Worm (Caenorhabditis elegans) whole organism, mixed stage, embryonic: Measurements from ENCODE around the gene T02B11.9.

Experiments
- blmp-1 ChIP-seq: fragments of 150-350 bp; optimal IDR thresholded peaks from 2 replicates; lab custom pipeline; 2014; ENCODE audit warnings: missing biosample characterization, missing genetic modification characterization
- ceh-39 ChIP-seq: fragments of 150-350 bp; optimal IDR thresholded peaks from 2 replicates; lab custom pipeline; 2014; ENCODE audit warnings: missing biosample characterization, missing genetic modification characterization
- ceh-43 ChIP-seq: fragments of 200-800 bp; sonication (Bioruptor generic); optimal IDR thresholded peaks from 2 replicates; lab custom pipeline; 2018; ENCODE audit warnings: mild to moderate bottlenecking, missing genetic modification characterization, moderate library complexity, missing compliant biosample characterization
- cnd-1 ChIP-seq: fragments of 200-800 bp; sonication (Bioruptor generic); optimal IDR thresholded peaks from 2 replicates; lab custom pipeline; 2018; ENCODE audit warnings: mild to moderate bottlenecking, missing genetic modification characterization, missing compliant biosample characterization
- elt-3 ChIP-seq: fragments of 150-350 bp; optimal IDR thresholded peaks from 2 replicates; lab custom pipeline; 2014; ENCODE audit warnings: missing biosample characterization, missing genetic modification characterization
- nhr-12 ChIP-seq: fragments of 150-350 bp; optimal IDR thresholded peaks from 2 replicates; lab custom pipeline; 2014; ENCODE audit warnings: missing biosample characterization, missing genetic modification characterization
- nhr-237 ChIP-seq: fragments of 150-350 bp; optimal IDR thresholded peaks from 2 replicates; lab custom pipeline; 2014; ENCODE audit warnings: missing biosample characterization, missing genetic modification characterization
- pha-4 ChIP-seq: fragments of 150-350 bp; optimal IDR thresholded peaks from 2 replicates; lab custom pipeline; 2018; ENCODE audit warnings: missing biosample characterization, missing genetic modification reagents, missing genetic modification characterization
- snpc-4 ChIP-seq: fragments of 150-350 bp; optimal IDR thresholded peaks from 2 replicates; lab custom pipeline; 2014; ENCODE audit warnings: missing biosample characterization, missing genetic modification characterization
- unc-62 ChIP-seq: fragments of 150-350 bp; optimal IDR thresholded peaks from 2 replicates; lab custom pipeline; 2014; ENCODE audit warnings: missing biosample characterization, missing genetic modification reagents, missing genetic modification characterization
- ztf-11 ChIP-seq: fragments of 150-350 bp; optimal IDR thresholded peaks from 2 replicates; lab custom pipeline; 2014; ENCODE audit warnings: missing biosample characterization, missing genetic modification characterization

ce11 chrV:908681-909080 is 32.6 kb downstream of the T02B11.9 start:
- no peak for TF ChIP-seq cnd-1
- TF ChIP-seq unc-62 (GFP tag; lab: Kevin White, UChicago), result no peak
- TF ChIP-seq ztf-11, result no peak
- no peak for TF ChIP-seq snpc-4
- TF ChIP-seq blmp-1, result no peak
- no peak for TF ChIP-seq ceh-39 (tag; lab: Kevin White, UChicago)
- no peak for TF ChIP-seq ceh-43 (GFP tag; lab: Kevin White, UChicago)
- no peak for TF ChIP-seq nhr-237 (tag; lab: Kevin White, UChicago)
- no peak for TF ChIP-seq nhr-12 (tag; lab: Kevin White, UChicago)
- TF ChIP-seq elt-3 (tag; lab: Kevin White, UChicago), result no peak
- TF ChIP-seq pha-4, result no peak
